Worm (Caenorhabditis elegans) whole organism, early embryonic: Measurements from ENCODE around the gene csr-1.

Source experiments
- B0310.2 ChIP-seq: sonication (generic microtip); optimal IDR thresholded peaks from 2 replicates; lab custom pipeline; 2016; ENCODE audit warnings: mild to moderate bottlenecking, missing genetic modification characterization, missing compliant biosample characterization
- F13C5.2 ChIP-seq: sonication (generic microtip); optimal IDR thresholded peaks from 2 replicates; lab custom pipeline; 2017; ENCODE audit warnings: mild to moderate bottlenecking, missing genetic modification characterization, inconsistent platforms, missing compliant biosample characterization
- aly-1 ChIP-seq: sonication (generic microtip); optimal IDR thresholded peaks from 2 replicates; lab custom pipeline; 2016; ENCODE audit warnings: missing genetic modification characterization, missing compliant biosample characterization
- ama-1 ChIP-seq: fragments of 150-350 bp; optimal IDR thresholded peaks from 2 replicates; lab custom pipeline; 2014
- ceh-13 ChIP-seq: fragments of 200-800 bp; sonication (Bioruptor generic); optimal IDR thresholded peaks from 2 replicates; lab custom pipeline; 2018; ENCODE audit warnings: mild to moderate bottlenecking, missing genetic modification characterization, missing compliant biosample characterization
- ceh-36 ChIP-seq: sonication (generic microtip); optimal IDR thresholded peaks from 2 replicates; lab custom pipeline; 2016; ENCODE audit warnings: missing genetic modification characterization, inconsistent platforms, missing compliant biosample characterization
- ets-7 ChIP-seq: sonication (generic microtip); optimal IDR thresholded peaks from 2 replicates; lab custom pipeline; 2016; ENCODE audit warnings: missing genotype, missing genetic modification characterization, missing compliant biosample characterization
- flt-1 ChIP-seq: fragments of 200-800 bp; sonication (Bioruptor generic); IDR thresholded peaks from 2 replicates; pipeline ENCODE4 v1.3.6; 2022; ENCODE audit warnings: missing genetic modification characterization, missing compliant biosample characterization
- hmbx-1 ChIP-seq: sonication (generic microtip); optimal IDR thresholded peaks from 2 replicates; lab custom pipeline; 2016; ENCODE audit warnings: mild to moderate bottlenecking, missing genetic modification characterization, missing compliant biosample characterization
- hmg-4 ChIP-seq: fragments of 200-800 bp; sonication (Bioruptor generic); optimal IDR thresholded peaks from 2 replicates; lab custom pipeline; 2018; ENCODE audit warnings: mild to moderate bottlenecking, missing genetic modification characterization, missing compliant biosample characterization
- hnd-1 ChIP-seq: sonication (generic microtip); optimal IDR thresholded peaks from 2 replicates; lab custom pipeline; 2016; ENCODE audit warnings: missing genetic modification characterization, missing compliant biosample characterization
- pes-1 ChIP-seq: fragments of 200-800 bp; sonication (Bioruptor generic); IDR thresholded peaks from 2 replicates; pipeline ENCODE4 v1.3.6; 2022; ENCODE audit warnings: missing genetic modification reagents, missing genetic modification characterization, missing compliant biosample characterization
- scrt-1 ChIP-seq: fragments of 200-800 bp; sonication (Bioruptor generic); IDR thresholded peaks from 2 replicates; pipeline ENCODE4 v1.3.6; 2022; ENCODE audit warnings: missing genetic modification characterization, missing compliant biosample characterization
- sea-1 ChIP-seq: fragments of 200-800 bp; sonication (Bioruptor generic); conservative IDR thresholded peaks from 2 replicates; pipeline ENCODE4 v1.3.6; 2022; ENCODE audit warnings: missing genetic modification characterization, missing compliant biosample characterization
- tbx-11 ChIP-seq: fragments of 200-800 bp; sonication (Bioruptor generic); IDR thresholded peaks from 2 replicates; pipeline ENCODE4 v1.3.6; 2022; ENCODE audit warnings: missing genetic modification characterization, missing compliant biosample characterization
- tbx-37 ChIP-seq: fragments of 200-800 bp; sonication (Bioruptor generic); conservative IDR thresholded peaks from 2 replicates; pipeline ENCODE4 v1.3.6; 2022; ENCODE audit warnings: missing genetic modification reagents, missing genetic modification characterization, missing compliant biosample characterization
- tra-4 ChIP-seq: sonication (generic microtip); optimal IDR thresholded peaks from 2 replicates; lab custom pipeline; 2017; ENCODE audit warnings: missing genetic modification characterization, missing compliant biosample characterization

The csr-1 gene

ce11 chrIV:7940919-7941318 is 16.1 kb upstream of the csr-1 start, which contains the start of gene exc-9:
Gene exc-9 (minus strand): TSS chrIV:7941019.
- TF ChIP-seq hmg-4 (GFP tag; lab: Kevin White, UChicago) (no peak), F13C5.2 (tag; lab: Kevin White, UChicago) (no peak), hnd-1 (no peak), pes-1 (GFP tag; lab: Robert Waterston, UW) (no peak)

DNA sequence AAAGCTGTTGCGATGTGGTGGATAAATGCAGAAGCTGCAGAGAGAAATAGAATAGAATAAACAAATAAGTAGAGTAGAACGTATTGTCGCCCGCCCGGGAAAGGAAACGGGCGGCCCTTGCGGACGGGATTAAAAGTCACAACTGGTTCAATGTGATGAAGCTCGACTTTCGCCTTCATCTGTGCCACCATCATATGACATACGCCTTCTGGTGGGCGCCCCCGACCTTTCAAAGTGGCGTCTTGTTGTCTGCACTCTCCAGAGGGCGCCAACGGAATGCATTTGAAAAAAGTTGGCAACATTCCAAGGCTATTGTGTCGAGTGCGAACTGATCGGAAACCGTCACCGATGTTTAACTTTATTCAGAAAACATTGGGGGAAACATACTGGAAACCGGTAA is 13.8 kb upstream of the csr-1 start:
- TF ChIP-seq tbx-11 (GFP tag; lab: Robert Waterston, UW): no peak
- TF ChIP-seq tra-4 (tag; lab: Kevin White, UChicago): no peak

ce11 chrIV:7946457-7946856 is 10.6 kb upstream of the csr-1 start, which contains the start of gene czw-1:
Gene czw-1 (minus strand): TSS chrIV:7946825.
- TF ChIP-seq sea-1 (GFP tag; lab: Robert Waterston, UW): no peak
- no peak for TF ChIP-seq flt-1
- TF ChIP-seq pes-1 (GFP tag; lab: Robert Waterston, UW): no peak
- TF ChIP-seq aly-1 (tag; lab: Kevin White, UChicago): no peak
- no peak for TF ChIP-seq tbx-11 (GFP tag; lab: Robert Waterston, UW)
- TF ChIP-seq F13C5.2 (tag; lab: Kevin White, UChicago): no peak
- TF ChIP-seq tra-4 (tag; lab: Kevin White, UChicago): no peak
- no peak for TF ChIP-seq scrt-1 (GFP tag; lab: Robert Waterston, UW)
- TF ChIP-seq ama-1 (lab: Kevin White, UChicago): no peak
- TF ChIP-seq hnd-1: no peak
- no peak for TF ChIP-seq tbx-37 (GFP tag; lab: Robert Waterston, UW)

- peak; percentile 44 for TF ChIP-seq F13C5.2 (tag; lab: Kevin White, UChicago)
- TF ChIP-seq hmg-4 (GFP tag; lab: Kevin White, UChicago): peak; percentile 40
- peak; percentile 77 for TF ChIP-seq pes-1 (GFP tag; lab: Robert Waterston, UW)
- peak; percentile 50; the same call in 1 of the 2 replicates for TF ChIP-seq tbx-11 (GFP tag; lab: Robert Waterston, UW)
- peak; percentile 30; the same call in 1 of the 2 replicates for TF ChIP-seq flt-1
- 0 out of 2 replicates have a peak, but pooled peaks have one; percentile 57 for TF ChIP-seq scrt-1 (GFP tag; lab: Robert Waterston, UW)
- 0 out of 2 replicates have a peak, but pooled peaks have one; percentile 37 for TF ChIP-seq sea-1 (GFP tag; lab: Robert Waterston, UW)
- TF ChIP-seq tbx-37 (GFP tag; lab: Robert Waterston, UW): peak; percentile 54; the same call in 1 of the 2 replicates
Observed at ce11 chrIV:7946899-7947499, 10.1 kb upstream of the csr-1 start, which contains the start of gene F20D12.12. Gene F20D12.12 (plus strand): TSS chrIV:7947440.

- TF ChIP-seq scrt-1 (GFP tag; lab: Robert Waterston, UW) (0 out of 2 replicates have a peak, but pooled peaks have one; percentile 37), tbx-37 (GFP tag; lab: Robert Waterston, UW) (peak; percentile 72), sea-1 (GFP tag; lab: Robert Waterston, UW) (peak; percentile 78), pes-1 (GFP tag; lab: Robert Waterston, UW) (peak; percentile 79)
Observed at ce11 chrIV:7948290-7948689, 8.8 kb upstream of the csr-1 start, which contains the start of gene mcm-3AP. Gene mcm-3AP (plus strand): TSS chrIV:7948672.

ce11 chrIV:7954006-7954405 is 3.1 kb upstream of the csr-1 start:
- no peak for TF ChIP-seq flt-1
- TF ChIP-seq pes-1 (GFP tag; lab: Robert Waterston, UW): no peak
- no peak for TF ChIP-seq ets-7
- no peak for TF ChIP-seq hmbx-1 (tag; lab: Kevin White, UChicago)
- TF ChIP-seq tbx-11 (GFP tag; lab: Robert Waterston, UW): no peak
- TF ChIP-seq ceh-13: no peak
- TF ChIP-seq ceh-36 (tag; lab: Kevin White, UChicago): no peak
- no peak for TF ChIP-seq tbx-37 (GFP tag; lab: Robert Waterston, UW)
- no peak for TF ChIP-seq F13C5.2 (tag; lab: Kevin White, UChicago)
- no peak for TF ChIP-seq B0310.2 (tag; lab: Kevin White, UChicago)
- TF ChIP-seq ama-1 (lab: Kevin White, UChicago): no peak
- no peak for TF ChIP-seq hmg-4 (GFP tag; lab: Kevin White, UChicago)
- TF ChIP-seq hnd-1: no peak
- TF ChIP-seq scrt-1 (GFP tag; lab: Robert Waterston, UW): no peak
- TF ChIP-seq sea-1 (GFP tag; lab: Robert Waterston, UW): no peak
- TF ChIP-seq tra-4 (tag; lab: Kevin White, UChicago): no peak
- TF ChIP-seq aly-1 (tag; lab: Kevin White, UChicago): no peak

- no peak for TF ChIP-seq hnd-1
- TF ChIP-seq scrt-1 (GFP tag; lab: Robert Waterston, UW): no peak
- no peak for TF ChIP-seq tra-4 (tag; lab: Kevin White, UChicago)
- no peak for TF ChIP-seq hmg-4 (GFP tag; lab: Kevin White, UChicago)
- no peak for TF ChIP-seq ets-7
- TF ChIP-seq flt-1: no peak
- TF ChIP-seq sea-1 (GFP tag; lab: Robert Waterston, UW): no peak
- TF ChIP-seq ama-1 (lab: Kevin White, UChicago): no peak
- TF ChIP-seq hmbx-1 (tag; lab: Kevin White, UChicago): no peak
- no peak for TF ChIP-seq tbx-37 (GFP tag; lab: Robert Waterston, UW)
- no peak for TF ChIP-seq ceh-13
Observed at ce11 chrIV:7955849-7956248, 1.2 kb upstream of the csr-1 start, which contains the start of gene ceh-19. Gene ceh-19 (minus strand): TSS chrIV:7955949.

- TF ChIP-seq tra-4 (tag; lab: Kevin White, UChicago): no peak
- TF ChIP-seq hmbx-1 (tag; lab: Kevin White, UChicago): no peak
- no peak for TF ChIP-seq tbx-37 (GFP tag; lab: Robert Waterston, UW)
- TF ChIP-seq scrt-1 (GFP tag; lab: Robert Waterston, UW): no peak
- no peak for TF ChIP-seq ets-7
- TF ChIP-seq ceh-13: no peak
- TF ChIP-seq sea-1 (GFP tag; lab: Robert Waterston, UW): no peak
- no peak for TF ChIP-seq flt-1
- TF ChIP-seq ceh-36 (tag; lab: Kevin White, UChicago): no peak
Observed at ce11 chrIV:7957504-7957903, 437 bp downstream of the csr-1 start, which contains the start of gene frpr-10. Gene frpr-10 (plus strand): TSS chrIV:7957804.
